Fruit fly (Drosophila melanogaster) whole organism, embryonic: ENCODE data around the gene CG31875.
A peak's percentile ranks its signal among the peaks of the same experiment; 100 is the strongest.

Experiments
- Adf1 ChIP-seq: fragments of 200-800 bp; sonication (Bioruptor generic); IDR thresholded peaks from 2 replicates; pipeline ENCODE4 v1.3.6; 2022; ENCODE audit warnings: missing biosample characterization, missing genetic modification characterization
- BtbVII ChIP-seq: fragments of 200-800 bp; sonication (Bioruptor generic); optimal IDR thresholded peaks from 3 replicates; lab custom pipeline; 2017; ENCODE audit warnings: missing biosample characterization, mild to moderate bottlenecking, missing genetic modification characterization
- CG10267 ChIP-seq: fragments of 200-800 bp; sonication (Bioruptor generic); optimal IDR thresholded peaks from 2 replicates; lab custom pipeline; 2018; ENCODE audit warnings: missing biosample characterization, mild to moderate bottlenecking, missing genetic modification characterization, moderate library complexity
- CG10654 ChIP-seq: fragments of 200-800 bp; sonication (Bioruptor generic); optimal IDR thresholded peaks from 2 replicates; lab custom pipeline; 2016; ENCODE audit warnings: missing biosample characterization, missing genetic modification characterization
- CG10979 ChIP-seq: fragments of 200-800 bp; sonication (Bioruptor generic); optimal IDR thresholded peaks from 2 replicates; lab custom pipeline; 2018; ENCODE audit warnings: missing biosample characterization, mild to moderate bottlenecking, missing genetic modification characterization, moderate library complexity
- CG11723 ChIP-seq: fragments of 200-800 bp; sonication (Bioruptor generic); optimal IDR thresholded peaks from 2 replicates; lab custom pipeline; 2017; ENCODE audit warnings: missing biosample characterization, mild to moderate bottlenecking, missing genetic modification characterization
- CG12155 ChIP-seq: fragments of 200-800 bp; sonication (Bioruptor generic); optimal IDR thresholded peaks from 3 replicates; lab custom pipeline; 2016; ENCODE audit warnings: missing biosample characterization, missing genetic modification characterization
- CG1233 ChIP-seq: fragments of 200-800 bp; sonication (Bioruptor generic); optimal IDR thresholded peaks from 4 replicates; lab custom pipeline; 2018; ENCODE audit warnings: missing biosample characterization, mild to moderate bottlenecking, missing genetic modification characterization
- CG13123 ChIP-seq: fragments of 200-800 bp; sonication (Bioruptor generic); optimal IDR thresholded peaks from 2 replicates; lab custom pipeline; 2016; ENCODE audit warnings: missing biosample characterization, missing genetic modification characterization
- CG14860 ChIP-seq: fragments of 200-800 bp; sonication (Bioruptor generic); IDR thresholded peaks from 3 replicates; pipeline ENCODE4 v1.3.6; 2022; ENCODE audit warnings: missing biosample characterization, missing genetic modification characterization; ENCODE audit not compliant: partially characterized antibody
- CG15011 ChIP-seq: fragments of 200-800 bp; sonication (Bioruptor generic); optimal IDR thresholded peaks from 3 replicates; lab custom pipeline; 2018; ENCODE audit warnings: missing biosample characterization, mild to moderate bottlenecking, missing genetic modification characterization
- CG15601 ChIP-seq: fragments of 200-800 bp; sonication (Bioruptor generic); optimal IDR thresholded peaks from 3 replicates; lab custom pipeline; 2019; ENCODE audit warnings: missing biosample characterization, mild to moderate bottlenecking, missing genetic modification characterization, moderate library complexity
- CG1647 ChIP-seq: fragments of 200-800 bp; sonication (Bioruptor generic); optimal IDR thresholded peaks from 3 replicates; lab custom pipeline; 2016; ENCODE audit warnings: missing biosample characterization, missing genetic modification characterization
- CG17361 ChIP-seq: fragments of 200-800 bp; sonication (Bioruptor generic); IDR thresholded peaks from 3 replicates; pipeline ENCODE4 v1.3.6; 2022; ENCODE audit warnings: missing biosample characterization, missing genetic modification characterization
- CG17568 ChIP-seq: fragments of 200-800 bp; sonication (Bioruptor generic); optimal IDR thresholded peaks from 2 replicates; lab custom pipeline; 2018; ENCODE audit warnings: missing biosample characterization, mild to moderate bottlenecking, missing genetic modification characterization, moderate library complexity
- CG1832 ChIP-seq: fragments of 200-800 bp; sonication (Bioruptor generic); optimal IDR thresholded peaks from 2 replicates; lab custom pipeline; 2017; ENCODE audit warnings: missing biosample characterization, mild to moderate bottlenecking, missing genetic modification characterization, inconsistent platforms
- CG2712 ChIP-seq: fragments of 200-800 bp; optimal IDR thresholded peaks from 3 replicates; lab custom pipeline; 2019; ENCODE audit warnings: missing biosample characterization, mild to moderate bottlenecking, missing genetic modification characterization, moderate library complexity
- CG3726 ChIP-seq: fragments of 200-800 bp; sonication (Bioruptor generic); IDR thresholded peaks from 3 replicates; pipeline ENCODE4, ENCODE4 v1.3.6; 2022; ENCODE audit warnings: missing biosample characterization, missing genetic modification characterization
- CG4820 ChIP-seq: fragments of 200-800 bp; sonication (Bioruptor generic); optimal IDR thresholded peaks from 3 replicates; lab custom pipeline; 2016; ENCODE audit warnings: missing biosample characterization, missing genetic modification characterization
- CG6854 ChIP-seq: fragments of 200-800 bp; sonication (Bioruptor generic); optimal IDR thresholded peaks from 3 replicates; lab custom pipeline; 2017; ENCODE audit warnings: missing biosample characterization, mild to moderate bottlenecking, missing genetic modification characterization
- CG8359 ChIP-seq: fragments of 200-800 bp; sonication (Bioruptor generic); optimal IDR thresholded peaks from 2 replicates; lab custom pipeline; 2017; ENCODE audit warnings: missing biosample characterization, mild to moderate bottlenecking, missing genetic modification characterization, borderline replicate concordance
- CG8765 ChIP-seq: fragments of 200-800 bp; sonication (Bioruptor generic); IDR thresholded peaks from 2 replicates; pipeline ENCODE4 v1.3.6; 2022; ENCODE audit warnings: missing biosample characterization, missing genetic modification characterization
- Dad ChIP-seq: fragments of 200-800 bp; sonication (Bioruptor generic); optimal IDR thresholded peaks from 3 replicates; lab custom pipeline; 2016; ENCODE audit warnings: missing biosample characterization, missing genetic modification characterization
- Ets65A ChIP-seq: fragments of 200-800 bp; sonication (Bioruptor generic); peaks from one replicate; lab custom pipeline; 2016; ENCODE audit warnings: missing biosample characterization, missing genetic modification characterization
- ac ChIP-seq: fragments of 200-800 bp; sonication (Bioruptor generic); optimal IDR thresholded peaks from 3 replicates; lab custom pipeline; 2017; ENCODE audit warnings: missing biosample characterization, mild to moderate bottlenecking, missing genetic modification characterization
- ato ChIP-seq: fragments of 200-800 bp; sonication (Bioruptor generic); IDR thresholded peaks from 2 replicates; pipeline ENCODE4 v1.3.6; 2022; ENCODE audit warnings: missing biosample characterization, missing genetic modification characterization; ENCODE audit not compliant: partially characterized antibody
- bbx ChIP-seq: fragments of 200-800 bp; sonication (Bioruptor generic); IDR thresholded peaks from 2 replicates; pipeline ENCODE4 v1.3.6; 2022; ENCODE audit warnings: missing biosample characterization, missing genetic modification characterization; ENCODE audit not compliant: partially characterized antibody
- chn ChIP-seq: fragments of 200-800 bp; sonication (Bioruptor generic); optimal IDR thresholded peaks from 2 replicates; lab custom pipeline; 2016; ENCODE audit warnings: missing biosample characterization, missing genetic modification characterization
- corto ChIP-seq: fragments of 200-800 bp; sonication (Bioruptor generic); optimal IDR thresholded peaks from 2 replicates; lab custom pipeline; 2016; ENCODE audit warnings: missing biosample characterization, mild to moderate bottlenecking, missing genetic modification characterization, moderate library complexity
- cwo ChIP-seq: fragments of 200-800 bp; sonication (Bioruptor generic); optimal IDR thresholded peaks from 3 replicates; lab custom pipeline; 2017; ENCODE audit warnings: missing biosample characterization, missing genetic modification characterization, mild to moderate bottlenecking, moderate library complexity, missing genetic modification reagents
- dmrt11E ChIP-seq: fragments of 200-800 bp; sonication (Bioruptor generic); optimal IDR thresholded peaks from 3 replicates; lab custom pipeline; 2018; ENCODE audit warnings: missing biosample characterization, mild to moderate bottlenecking, missing genetic modification characterization, moderate library complexity
- jumu ChIP-seq: fragments of 200-800 bp; sonication (Bioruptor generic); optimal IDR thresholded peaks from 3 replicates; lab custom pipeline; 2016; ENCODE audit warnings: missing biosample characterization, missing genetic modification characterization
- kah ChIP-seq: fragments of 200-800 bp; sonication (Bioruptor generic); optimal IDR thresholded peaks from 2 replicates; lab custom pipeline; 2018; ENCODE audit warnings: missing biosample characterization, mild to moderate bottlenecking, missing genetic modification characterization
- lov ChIP-seq, 2 experiments: fragments of 200-800 bp in 1 of 2; fragments of >200 bp in 1 of 2; sonication (Bioruptor generic) in 1 of 2; IDR thresholded peaks in 1 of 2; optimal IDR thresholded peaks in 1 of 2; 2 replicates in 1 of 2; 3 replicates in 1 of 2; pipeline versions ENCODE4 v1.3.6 to Lab custom; 2017 to 2022; ENCODE audit warnings: missing biosample characterization in 1 of 2, missing genetic modification characterization in 1 of 2
- maf-S ChIP-seq: fragments of 200-800 bp; sonication (Bioruptor generic); optimal IDR thresholded peaks from 2 replicates; lab custom pipeline; 2016; ENCODE audit warnings: missing biosample characterization, missing genetic modification characterization
- mirr ChIP-seq: fragments of 200-800 bp; sonication (Bioruptor generic); optimal IDR thresholded peaks from 3 replicates; lab custom pipeline; 2018; ENCODE audit warnings: missing biosample characterization, mild to moderate bottlenecking, missing genetic modification characterization
- nom ChIP-seq: fragments of 200-800 bp; sonication (Bioruptor generic); optimal IDR thresholded peaks from 2 replicates; lab custom pipeline; 2017; ENCODE audit warnings: missing biosample characterization, missing genetic modification characterization, mild to moderate bottlenecking, moderate library complexity, missing genetic modification reagents
- pho ChIP-seq: fragments of 200-800 bp; sonication (Bioruptor generic); optimal IDR thresholded peaks from 2 replicates; lab custom pipeline; 2016; ENCODE audit warnings: missing biosample characterization, missing genetic modification characterization
- pros ChIP-seq: fragments of 200-800 bp; sonication (Bioruptor generic); optimal IDR thresholded peaks from 3 replicates; lab custom pipeline; 2019; ENCODE audit warnings: missing biosample characterization, mild to moderate bottlenecking, missing genetic modification characterization, moderate library complexity
- sens ChIP-seq: fragments of 200-800 bp; sonication (Bioruptor generic); peaks from one replicate; lab custom pipeline; 2016; ENCODE audit warnings: missing biosample characterization, missing genetic modification characterization
- slbo ChIP-seq: fragments of 200-800 bp; sonication (Bioruptor generic); IDR thresholded peaks from 2 replicates; pipeline ENCODE4 v1.3.6; 2022; ENCODE audit warnings: missing biosample characterization, missing genetic modification characterization
- sqz ChIP-seq: fragments of 200-800 bp; sonication (Bioruptor generic); optimal IDR thresholded peaks from 3 replicates; lab custom pipeline; 2018; ENCODE audit warnings: missing biosample characterization, mild to moderate bottlenecking, missing genetic modification characterization
- vnd ChIP-seq: fragments of 200-800 bp; sonication (Bioruptor generic); IDR thresholded peaks from 3 replicates; pipeline ENCODE4 v1.3.6; 2022; ENCODE audit warnings: missing biosample characterization, missing genetic modification characterization; ENCODE audit not compliant: partially characterized antibody
- zfh1 ChIP-seq: fragments of 200-800 bp; sonication (Bioruptor generic); IDR thresholded peaks from 3 replicates; pipeline ENCODE4 v1.3.6; 2022; ENCODE audit warnings: missing biosample characterization, missing genetic modification characterization

Gene CG31875

DNA sequence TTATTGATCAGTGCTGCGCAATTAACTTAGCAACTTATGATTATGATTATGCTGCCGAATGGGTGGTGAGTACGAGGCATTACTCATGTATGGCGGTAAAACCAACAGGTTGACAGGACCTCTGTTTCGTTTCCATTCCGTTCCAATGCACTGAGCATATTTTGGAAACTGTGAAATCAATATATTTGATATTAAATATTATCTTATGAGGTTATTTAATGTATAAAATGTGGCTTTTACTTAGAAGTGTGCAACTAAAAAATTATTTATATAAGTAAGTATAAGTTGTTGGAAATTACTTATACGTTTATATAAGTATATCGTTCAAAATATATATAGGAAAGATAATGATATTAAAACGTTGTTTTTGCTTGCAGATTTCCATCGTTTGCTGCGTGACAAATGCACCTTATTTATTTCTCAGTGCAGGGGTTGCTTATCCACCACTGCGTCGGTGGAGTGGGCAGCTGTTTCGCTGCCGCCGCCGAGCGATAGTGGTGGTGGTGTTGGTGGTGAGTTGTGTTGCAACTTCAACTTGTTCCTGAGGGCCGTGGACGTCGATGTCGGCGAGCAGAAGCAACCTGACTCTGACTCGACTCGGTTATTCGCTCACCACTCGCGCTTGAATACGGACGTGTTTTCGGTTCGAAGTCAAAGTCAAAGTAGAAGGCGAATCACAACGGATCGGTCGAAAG, 18.3 kb downstream of the CG31875 start, which contains the start of gene bib (continued):
- no peak for TF ChIP-seq CG1832 (GFP tag; lab: Kevin White, UChicago)
- peak; percentile 95 for TF ChIP-seq CG17361 (GFP tag; lab: Robert Waterston, UW)
- peak; percentile 80 for TF ChIP-seq CG1233 (GFP tag; lab: Kevin White, UChicago)
- TF ChIP-seq CG6854, result peak; percentile 67

DNA sequence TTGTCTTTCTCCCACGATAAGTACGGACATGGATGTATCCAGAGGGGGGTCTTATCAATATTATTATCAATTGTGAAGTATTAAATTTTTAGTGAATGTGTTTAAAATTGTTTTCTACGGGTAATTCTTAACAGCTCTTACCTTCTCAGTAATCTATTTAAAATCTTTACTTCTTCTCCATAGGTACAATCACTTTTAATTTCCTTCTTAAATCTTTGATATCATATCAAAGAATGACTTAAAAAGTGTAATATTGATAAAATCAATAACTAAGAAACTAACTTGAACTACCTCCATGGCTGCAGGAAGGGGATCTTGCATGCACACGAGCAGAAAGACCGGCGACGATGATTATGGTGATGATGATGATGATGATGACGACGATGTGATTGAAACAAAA, 20.0 kb downstream of the CG31875 start:
- TF ChIP-seq bbx (no peak), CG10267 (tag; lab: Kevin White, UChicago) (no peak), Adf1 (no peak), CG14860 (no peak), CG2712 (peak; percentile 5), mirr (GFP tag; lab: Kevin White, UChicago) (no peak), CG10979 (peak; percentile 2), nom (GFP tag; lab: Kevin White, UChicago) (peak; percentile 48), corto (no peak), CG12155 (GFP tag; lab: Kevin White, UChicago) (no peak), CG1233 (GFP tag; lab: Kevin White, UChicago) (no peak), Ets65A (GFP tag; lab: Kevin White, UChicago) (no peak), sens (GFP tag; lab: Kevin White, UChicago) (peak; percentile 51), kah (GFP tag; lab: Kevin White, UChicago) (no peak), maf-S (GFP tag; lab: Kevin White, UChicago) (no peak), CG1647 (no peak), CG15011 (GFP tag; lab: Kevin White, UChicago) (no peak), ac (GFP tag; lab: Kevin White, UChicago) (no peak), pho (GFP tag; lab: Kevin White, UChicago) (no peak), CG8359 (GFP tag; lab: Kevin White, UChicago) (no peak), BtbVII (GFP tag; lab: Kevin White, UChicago) (no peak), CG11723 (no peak), CG4820 (GFP tag; lab: Kevin White, UChicago) (no peak)

DNA sequence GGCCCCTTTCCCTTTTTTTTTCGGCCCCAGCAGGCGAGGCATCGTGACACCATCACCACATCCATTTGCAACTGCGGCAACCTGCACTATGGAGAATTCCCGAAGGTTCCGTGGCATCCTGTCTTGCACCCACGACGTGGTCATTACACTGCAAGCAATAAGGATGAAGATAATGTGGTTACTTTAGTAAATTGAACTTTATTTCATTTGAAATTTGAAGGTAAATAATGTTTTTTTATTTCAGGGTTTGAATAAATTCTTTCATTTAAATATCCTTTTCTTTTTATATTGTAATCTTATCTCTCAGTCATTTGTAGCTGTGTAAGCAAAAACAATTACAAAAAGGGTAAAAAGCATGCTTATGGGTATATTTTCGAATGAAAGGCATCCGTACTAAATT, 20.7 kb downstream of the CG31875 start:
- TF ChIP-seq BtbVII (GFP tag; lab: Kevin White, UChicago) (no peak), kah (GFP tag; lab: Kevin White, UChicago) (no peak), jumu (GFP tag; lab: Kevin White, UChicago) (no peak), CG8765 (GFP tag; lab: Robert Waterston, UW) (0 out of 2 replicates have a peak, but pooled peaks have one; percentile 45), sens (GFP tag; lab: Kevin White, UChicago) (peak; percentile 45), ato (GFP tag; lab: Robert Waterston, UW) (no peak), CG10979 (peak; percentile 31), dmrt11E (tag; lab: Kevin White, UChicago) (peak; percentile 7), slbo (GFP tag; lab: Robert Waterston, UW) (no peak), cwo (no peak), CG2712 (peak; percentile 8)

DNA sequence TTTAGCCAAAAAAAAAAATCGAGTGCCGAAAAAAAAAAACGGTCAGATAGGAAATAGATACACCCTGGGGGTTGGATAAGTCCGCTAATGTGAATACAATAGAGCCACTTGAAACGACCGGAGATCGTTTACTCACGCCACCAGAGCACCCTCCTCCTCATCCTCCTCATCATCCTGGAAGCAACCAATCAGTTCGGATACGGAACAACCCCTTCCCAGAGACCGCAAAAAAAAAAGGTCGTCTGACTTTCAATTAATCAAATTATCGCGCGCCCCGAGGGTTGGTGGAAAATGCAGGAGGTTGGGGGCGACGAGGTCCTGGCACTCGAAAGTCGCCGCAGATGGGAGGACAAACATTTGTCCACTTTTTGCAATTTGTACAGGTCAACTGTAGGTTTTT, 29.9 kb downstream of the CG31875 start:
- TF ChIP-seq ac (GFP tag; lab: Kevin White, UChicago) (no peak), vnd (no peak), Dad (GFP tag; lab: Kevin White, UChicago) (no peak), CG15601 (tag; lab: Kevin White, UChicago) (no peak), lov (optimal IDR thresholded peaks at IDR 0.05; lab: Kevin White, UChicago) (no peak), lov (GFP tag; IDR thresholded peaks at IDR 0.05; lab: Robert Waterston, UW) (0 out of 3 replicates have a peak, but pooled peaks have one; percentile 22), zfh1 (0 out of 3 replicates have a peak, but pooled peaks have one; percentile 8), sqz (GFP tag; lab: Kevin White, UChicago) (peak; percentile 81), CG10654 (GFP tag; lab: Kevin White, UChicago) (no peak), CG13123 (GFP tag; lab: Kevin White, UChicago) (no peak), chn (GFP tag; lab: Kevin White, UChicago) (no peak), CG17568 (GFP tag; lab: Kevin White, UChicago) (no peak), dmrt11E (tag; lab: Kevin White, UChicago) (no peak), pros (peak; percentile 64), CG15011 (GFP tag; lab: Kevin White, UChicago) (no peak), CG3726 (no peak)
